Worm (Caenorhabditis elegans) whole organism, L1 larva: ENCODE data around the gene ifas-3.

Experiments used
- alr-1 ChIP-seq: fragments of 200-800 bp; sonication (Bioruptor generic); optimal IDR thresholded peaks from 2 replicates; lab custom pipeline; 2018; ENCODE audit warnings: borderline replicate concordance, mild to moderate bottlenecking, missing genetic modification characterization, missing compliant biosample characterization
- nhr-237 ChIP-seq: fragments of 150-350 bp; optimal IDR thresholded peaks from 2 replicates; lab custom pipeline; 2014; ENCODE audit warnings: missing biosample characterization, missing genetic modification characterization
- nhr-76 ChIP-seq: sonication (generic microtip); optimal IDR thresholded peaks from 2 replicates; lab custom pipeline; 2017; ENCODE audit warnings: missing biosample characterization, missing genetic modification characterization
- sup-37 ChIP-seq: fragments of 200-800 bp; sonication (Bioruptor generic); optimal IDR thresholded peaks from 2 replicates; lab custom pipeline; 2018; ENCODE audit warnings: mild to moderate bottlenecking, missing genetic modification characterization, missing compliant biosample characterization

DNA sequence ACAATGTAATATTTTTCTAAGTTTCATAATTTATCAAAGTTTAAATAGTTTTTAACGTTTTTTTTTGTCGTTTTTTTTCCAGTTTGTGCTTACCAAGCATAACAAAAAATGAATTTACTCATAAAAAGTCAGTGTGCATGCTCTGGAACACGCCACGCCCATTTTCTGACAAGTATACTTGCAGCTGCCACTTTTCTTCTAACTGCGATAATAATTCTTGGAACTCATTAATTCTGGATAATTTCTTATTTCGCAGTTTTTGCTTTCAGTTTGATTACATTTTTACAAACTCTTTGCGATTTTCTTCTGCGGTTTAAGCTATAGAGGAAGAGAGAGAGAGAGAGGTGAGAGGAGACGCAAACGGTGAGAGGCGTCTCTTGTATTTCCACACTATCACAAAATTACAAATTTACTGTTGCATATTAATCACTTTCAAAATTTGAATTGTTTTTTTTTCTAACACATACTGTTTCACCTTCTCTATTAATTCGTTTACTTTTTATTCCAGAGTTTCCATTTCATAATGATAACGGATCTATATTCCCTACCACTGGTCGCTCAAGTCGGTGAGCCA lies 44.5 kb downstream of the ifas-3 start, which contains the start of gene srv-15:
- TF ChIP-seq nhr-76 (tag; lab: Kevin White, UChicago): no peak
- TF ChIP-seq nhr-237: no peak
- no peak for TF ChIP-seq sup-37 (GFP tag; lab: Kevin White, UChicago)
- TF ChIP-seq alr-1 (tag; lab: Kevin White, UChicago): no peak
